Worm (Caenorhabditis elegans): ENCODE data around the gene pars-1.

- TF ChIP-seq tab-1 (GFP tag; IDR thresholded peaks at IDR 0.05) (no peak), flt-1 (GFP tag; IDR thresholded peaks at IDR 0.05) (no peak), ztf-23 (GFP tag; IDR thresholded peaks at IDR 0.05) (no peak), T22C8.4 (GFP tag; IDR thresholded peaks at IDR 0.05) (no peak), ztf-29 (GFP tag; IDR thresholded peaks at IDR 0.05) (no peak), klf-2 (GFP tag; conservative IDR thresholded peaks at IDR 0.05) (no peak), med-1 (GFP tag; optimal IDR thresholded peaks at IDR 0.05; ENCODE audit: insufficient read depth) (no peak), ref-1 (GFP tag; conservative IDR thresholded peaks at IDR 0.05) (no peak)
Measured at ce11 chrIII:7197973-7198372, 40.9 kb upstream of the pars-1 start, which contains the start of gene exos-9.
